Worm (Caenorhabditis elegans) whole organism, L4 larva: ENCODE results near the gene T03G6.1.

Experiments used
- D1046.2 ChIP-seq: fragments of 200-800 bp; sonication (Bioruptor generic); IDR thresholded peaks from 2 replicates; pipeline ENCODE4 v1.3.6; 2022; ENCODE audit warnings: missing genetic modification characterization, missing compliant biosample characterization
- T20F7.1 ChIP-seq: fragments of 200-800 bp; sonication (Bioruptor generic); optimal IDR thresholded peaks from 2 replicates; lab custom pipeline; 2018; ENCODE audit warnings: mild to moderate bottlenecking, missing genetic modification characterization, missing compliant biosample characterization
- Y48G9A.11 ChIP-seq: fragments of 200-800 bp; sonication (Bioruptor generic); IDR thresholded peaks from 2 replicates; pipeline ENCODE4 v1.3.6; 2022; ENCODE audit warnings: missing genetic modification reagents, missing genetic modification characterization, missing compliant biosample characterization
- aha-1 ChIP-seq: fragments of 150-350 bp; peaks from one replicate; lab custom pipeline; 2014; ENCODE audit warnings: missing biosample characterization, missing genetic modification characterization
- attf-4 ChIP-seq: sonication (generic microtip); optimal IDR thresholded peaks from 3 replicates; lab custom pipeline; 2017; ENCODE audit warnings: missing biosample characterization, missing genetic modification characterization
- ceh-62 ChIP-seq: sonication (generic microtip); optimal IDR thresholded peaks from 2 replicates; lab custom pipeline; 2017; ENCODE audit warnings: missing biosample characterization, missing genetic modification characterization
- ces-1 ChIP-seq: fragments of 150-350 bp; sonication (generic microtip); optimal IDR thresholded peaks from 4 replicates; lab custom pipeline; 2014; ENCODE audit warnings: missing biosample characterization, missing genetic modification reagents, missing genetic modification characterization
- cey-2 ChIP-seq: sonication (generic microtip); optimal IDR thresholded peaks from 3 replicates; lab custom pipeline; 2017; ENCODE audit warnings: missing genetic modification characterization, mild to moderate bottlenecking, missing compliant biosample characterization, antibody characterized with exemption, borderline replicate concordance; ENCODE audit not compliant: insufficient read depth
- ctbp-1 ChIP-seq: fragments of 200-800 bp; sonication (Bioruptor generic); IDR thresholded peaks from 2 replicates; pipeline ENCODE4 v1.3.6; 2022; ENCODE audit warnings: missing genetic modification reagents, missing genetic modification characterization, missing compliant biosample characterization
- daf-12 ChIP-seq: fragments of 150-350 bp; optimal IDR thresholded peaks from 2 replicates; lab custom pipeline; 2014; ENCODE audit warnings: missing biosample characterization, missing genetic modification reagents, missing genetic modification characterization
- daf-16 ChIP-seq, 3 experiments: sonication (generic microtip); optimal IDR thresholded peaks; 2 replicates each; lab custom pipeline; 2016 to 2017; ENCODE audit warnings: missing genetic modification characterization in 3 of 3, missing genetic modification reagents in 3 of 3, mild to moderate bottlenecking in 2 of 3, missing compliant biosample characterization in 2 of 3, missing biosample characterization in 1 of 3, moderate library complexity in 1 of 3
- daf-8 ChIP-seq: fragments of 200-800 bp; sonication (Bioruptor generic); IDR thresholded peaks from 2 replicates; pipeline ENCODE4 v1.3.6; 2022; ENCODE audit warnings: missing genetic modification characterization, missing compliant biosample characterization
- dmd-6 ChIP-seq: fragments of 200-800 bp; sonication (Bioruptor generic); IDR thresholded peaks from 2 replicates; pipeline ENCODE4 v1.3.6; 2022; ENCODE audit warnings: missing genetic modification reagents, missing genetic modification characterization, missing compliant biosample characterization
- duxl-1 ChIP-seq: sonication (generic microtip); optimal IDR thresholded peaks from 2 replicates; lab custom pipeline; 2016; ENCODE audit warnings: mild to moderate bottlenecking, missing genetic modification characterization, moderate library complexity, missing compliant biosample characterization; ENCODE audit not compliant: poor library complexity
- dve-1 ChIP-seq: sonication (generic microtip); optimal IDR thresholded peaks from 2 replicates; lab custom pipeline; 2017; ENCODE audit warnings: antibody characterized with exemption, mild to moderate bottlenecking, missing genetic modification characterization, missing compliant biosample characterization; ENCODE audit not compliant: insufficient read depth
- egl-43 ChIP-seq: fragments of 200-800 bp; sonication (Bioruptor generic); IDR thresholded peaks from 2 replicates; pipeline ENCODE4 v1.3.6; 2022; ENCODE audit warnings: missing genetic modification reagents, missing genetic modification characterization, missing compliant biosample characterization
- gei-8 ChIP-seq: fragments of 200-800 bp; sonication (Bioruptor generic); optimal IDR thresholded peaks from 2 replicates; lab custom pipeline; 2018; ENCODE audit warnings: mild to moderate bottlenecking, missing genetic modification characterization, missing compliant biosample characterization
- hlh-11 ChIP-seq: fragments of 200-800 bp; sonication (Bioruptor generic); optimal IDR thresholded peaks from 2 replicates; lab custom pipeline; 2018; ENCODE audit warnings: mild to moderate bottlenecking, missing genetic modification characterization, missing compliant biosample characterization
- lin-1 ChIP-seq: fragments of 200-800 bp; sonication (Bioruptor generic); IDR thresholded peaks from 2 replicates; pipeline ENCODE4 v1.3.6; 2022; ENCODE audit warnings: missing genetic modification reagents, missing genetic modification characterization, missing compliant biosample characterization
- lin-29 ChIP-seq: fragments of 200-800 bp; sonication (Bioruptor generic); IDR thresholded peaks from 2 replicates; pipeline ENCODE4 v1.3.6; 2022; ENCODE audit warnings: missing genetic modification reagents, missing genetic modification characterization, missing compliant biosample characterization
- mdt-29 ChIP-seq: fragments of 200-800 bp; sonication (Bioruptor generic); IDR thresholded peaks from 2 replicates; pipeline ENCODE4 v1.3.6; 2022; ENCODE audit warnings: missing genetic modification reagents, missing genetic modification characterization, missing compliant biosample characterization
- mxl-3 ChIP-seq: fragments of 200-800 bp; sonication (Bioruptor generic); optimal IDR thresholded peaks from 2 replicates; lab custom pipeline; 2018; ENCODE audit warnings: mild to moderate bottlenecking, missing genetic modification characterization, missing compliant biosample characterization
- nhr-11 ChIP-seq: fragments of 150-350 bp; optimal IDR thresholded peaks from 2 replicates; lab custom pipeline; 2014; ENCODE audit warnings: missing biosample characterization, missing genetic modification characterization
- nhr-111 ChIP-seq: fragments of 200-800 bp; sonication (Bioruptor generic); optimal IDR thresholded peaks from 2 replicates; lab custom pipeline; 2018; ENCODE audit warnings: mild to moderate bottlenecking, missing genetic modification characterization, missing compliant biosample characterization
- nhr-28 ChIP-seq: fragments of 150-350 bp; optimal IDR thresholded peaks from 2 replicates; lab custom pipeline; 2014; ENCODE audit warnings: missing biosample characterization, missing genetic modification characterization
- nhr-41 ChIP-seq: fragments of 200-800 bp; sonication (Bioruptor generic); IDR thresholded peaks from 2 replicates; pipeline ENCODE4 v1.3.6; 2022; ENCODE audit warnings: missing genetic modification reagents, missing genetic modification characterization, missing compliant biosample characterization
- nhr-42 ChIP-seq: fragments of 200-800 bp; sonication (Bioruptor generic); IDR thresholded peaks from 2 replicates; pipeline ENCODE4 v1.3.6; 2022; ENCODE audit warnings: missing genetic modification characterization, missing compliant biosample characterization
- nhr-77 ChIP-seq: fragments of 150-350 bp; optimal IDR thresholded peaks from 2 replicates; lab custom pipeline; 2014; ENCODE audit warnings: missing biosample characterization, missing genetic modification characterization
- php-3 ChIP-seq: fragments of 200-800 bp; sonication (Bioruptor generic); IDR thresholded peaks from 2 replicates; pipeline ENCODE4 v1.3.6; 2022; ENCODE audit warnings: missing genetic modification reagents, missing genetic modification characterization, missing compliant biosample characterization
- pqm-1 ChIP-seq: sonication (generic microtip); optimal IDR thresholded peaks from 2 replicates; lab custom pipeline; 2017; ENCODE audit warnings: missing biosample characterization, missing genetic modification characterization
- sdz-12 ChIP-seq: fragments of 200-800 bp; sonication (Bioruptor generic); optimal IDR thresholded peaks from 2 replicates; lab custom pipeline; 2018; ENCODE audit warnings: mild to moderate bottlenecking, missing genetic modification characterization, missing compliant biosample characterization
- snpc-1.2 ChIP-seq: fragments of 200-800 bp; sonication (Bioruptor generic); IDR thresholded peaks from 2 replicates; pipeline ENCODE4 v1.3.6; 2022; ENCODE audit warnings: missing genetic modification reagents, missing genetic modification characterization, missing compliant biosample characterization
- unc-39 ChIP-seq: sonication (generic microtip); optimal IDR thresholded peaks from 2 replicates; lab custom pipeline; 2017; ENCODE audit warnings: missing biosample characterization, missing genetic modification characterization
- unc-62 ChIP-seq, 3 experiments: fragments of 150-350 bp in 1 of 3; sonication (generic microtip); optimal IDR thresholded peaks in 2 of 3; peaks in 1 of 3; 1 replicate in 1 of 3; 2 replicates in 2 of 3; lab custom pipeline; 2014 to 2017; ENCODE audit warnings: missing biosample characterization in 3 of 3, missing genetic modification characterization in 3 of 3, missing genetic modification reagents in 3 of 3, missing genotype in 1 of 3
- zip-11 ChIP-seq: fragments of 200-800 bp; sonication (Bioruptor generic); IDR thresholded peaks from 2 replicates; pipeline ENCODE4 v1.3.6; 2022; ENCODE audit warnings: missing genetic modification characterization, missing compliant biosample characterization

The T03G6.1 gene

ce11 chrX:2559979-2560378 is 48.0 kb upstream of the T03G6.1 start, which contains the start of gene F52H2.5:
TSS of gene F52H2.5 (minus strand) at chrX:2560079.
- TF ChIP-seq lin-1 (GFP tag; lab: Robert Waterston, UW) = no peak
- TF ChIP-seq cey-2 (tag; lab: Kevin White, UChicago) = no peak
- TF ChIP-seq daf-12 (tag; lab: Kevin White, UChicago) = no peak
- no peak for TF ChIP-seq unc-39 (tag; lab: Kevin White, UChicago)
- TF ChIP-seq php-3 = no peak
- TF ChIP-seq Y48G9A.11 (GFP tag; lab: Robert Waterston, UW) = no peak
- TF ChIP-seq sdz-12 = no peak
- no peak for TF ChIP-seq gei-8 (GFP tag; lab: Kevin White, UChicago)
- no peak for TF ChIP-seq mxl-3 (GFP tag; lab: Kevin White, UChicago)
- no peak for TF ChIP-seq nhr-111 (GFP tag; lab: Kevin White, UChicago)
- TF ChIP-seq mdt-29 (GFP tag; lab: Robert Waterston, UW) = no peak
- TF ChIP-seq nhr-41 (GFP tag; lab: Robert Waterston, UW) = no peak
- TF ChIP-seq ceh-62 (tag; lab: Kevin White, UChicago) = no peak
- no peak for TF ChIP-seq unc-62 (GFP tag; optimal IDR thresholded peaks at IDR 0.05 in 1 of 2; lab: Kevin White, UChicago)
- TF ChIP-seq unc-62 (tag; optimal IDR thresholded peaks at IDR 0.05; lab: Kevin White, UChicago) = no peak
- TF ChIP-seq nhr-42 = no peak
- no peak for TF ChIP-seq D1046.2 (GFP tag; lab: Robert Waterston, UW)
- no peak for TF ChIP-seq ces-1
- no peak for TF ChIP-seq nhr-11 (tag; lab: Kevin White, UChicago)
- TF ChIP-seq ctbp-1 (GFP tag; lab: Robert Waterston, UW) = no peak

ce11 chrX:2564047-2564446 is 44.0 kb upstream of the T03G6.1 start, which contains the start of gene dhcr-24:
TSS of gene dhcr-24 (minus strand) at chrX:2564147.
- TF ChIP-seq nhr-77 (no peak), attf-4 (tag; lab: Kevin White, UChicago) (no peak), snpc-1.2 (no peak), cey-2 (tag; lab: Kevin White, UChicago) (no peak), mxl-3 (GFP tag; lab: Kevin White, UChicago) (no peak), lin-29 (GFP tag; lab: Robert Waterston, UW) (no peak), T20F7.1 (GFP tag; lab: Kevin White, UChicago) (no peak), daf-8 (GFP tag; lab: Robert Waterston, UW) (no peak), mdt-29 (GFP tag; lab: Robert Waterston, UW) (no peak), egl-43 (no peak)

ce11 chrX:2565308-2565773 is 42.7 kb upstream of the T03G6.1 start, which contains the start of gene F52H2.15:
TSS of gene F52H2.15 (plus strand) at chrX:2565358.
- no peak for TF ChIP-seq daf-16 (GFP tag; optimal IDR thresholded peaks at IDR 0.05; lab: Kevin White, UChicago)
- peak; percentile 85 for TF ChIP-seq daf-16 (tag; optimal IDR thresholded peaks at IDR 0.05; lab: Kevin White, UChicago)
- TF ChIP-seq pqm-1 (tag; lab: Kevin White, UChicago) = peak; percentile 66
- TF ChIP-seq dve-1 (tag; lab: Kevin White, UChicago) = peak; percentile 34
- peak; percentile 49 for TF ChIP-seq hlh-11 (tag; lab: Kevin White, UChicago)
- TF ChIP-seq nhr-77 = no peak
- TF ChIP-seq nhr-42 = no peak
- peak; percentile 93 for TF ChIP-seq nhr-28
- no peak for TF ChIP-seq duxl-1
- peak; percentile 42; the same call in 1 of the 2 replicates for TF ChIP-seq dmd-6 (GFP tag; lab: Robert Waterston, UW)
- peak; percentile 11 for TF ChIP-seq aha-1 (tag; lab: Kevin White, UChicago)
- TF ChIP-seq unc-62 (GFP tag; optimal IDR thresholded peaks at IDR 0.05 in 1 of 2; lab: Kevin White, UChicago) = peak in 1 of 2 experiments; percentile 93
- TF ChIP-seq unc-62 (tag; optimal IDR thresholded peaks at IDR 0.05; lab: Kevin White, UChicago) = no peak

DNA sequence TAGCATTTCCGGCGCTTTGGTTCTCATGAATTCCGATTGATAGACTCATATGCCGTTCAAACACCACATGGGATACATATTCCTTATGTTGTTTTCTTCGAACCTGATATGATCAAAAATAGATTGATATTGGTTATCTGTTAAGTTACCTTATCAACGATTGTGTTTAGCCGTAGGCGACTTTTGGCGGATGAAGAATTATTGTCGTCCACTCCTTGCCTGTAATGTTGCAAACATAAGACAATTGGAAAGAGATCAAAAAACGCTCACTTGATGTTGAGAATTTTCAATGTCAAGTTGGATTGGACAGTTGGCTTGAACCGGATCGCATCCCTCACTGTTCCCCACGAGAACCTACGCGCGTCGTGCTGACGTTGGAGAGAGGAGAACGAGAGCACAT is 40.3 kb upstream of the T03G6.1 start:
- TF ChIP-seq nhr-28 (peak; percentile 12), zip-11 (GFP tag; lab: Robert Waterston, UW) (no peak), dmd-6 (GFP tag; lab: Robert Waterston, UW) (0 out of 2 replicates have a peak, but pooled peaks have one; percentile 36)
